Worm (Caenorhabditis elegans) whole organism, L1 larva: ENCODE results near the gene dos-3.

ENCODE experiments used
- C04F5.9 ChIP-seq: sonication (generic microtip); optimal IDR thresholded peaks from 2 replicates; lab custom pipeline; 2016; ENCODE audit warnings: missing genetic modification characterization, missing compliant biosample characterization
- C16A3.4 ChIP-seq: fragments of 150-350 bp; optimal IDR thresholded peaks from 2 replicates; lab custom pipeline; 2014; ENCODE audit warnings: missing biosample characterization, missing genetic modification characterization
- C34B4.2 ChIP-seq: sonication (generic microtip); optimal IDR thresholded peaks from 2 replicates; lab custom pipeline; 2017; ENCODE audit warnings: mild to moderate bottlenecking, missing genetic modification characterization, missing compliant biosample characterization
- alr-1 ChIP-seq: fragments of 200-800 bp; sonication (Bioruptor generic); optimal IDR thresholded peaks from 2 replicates; lab custom pipeline; 2018; ENCODE audit warnings: borderline replicate concordance, mild to moderate bottlenecking, missing genetic modification characterization, missing compliant biosample characterization
- blmp-1 ChIP-seq: fragments of 150-350 bp; optimal IDR thresholded peaks from 2 replicates; lab custom pipeline; 2014; ENCODE audit warnings: missing biosample characterization, missing genetic modification characterization
- ceh-8 ChIP-seq: fragments of 200-800 bp; sonication (Bioruptor generic); optimal IDR thresholded peaks from 2 replicates; lab custom pipeline; 2018; ENCODE audit warnings: mild to moderate bottlenecking, missing genetic modification characterization, moderate library complexity, missing compliant biosample characterization
- ceh-90 ChIP-seq: sonication (generic microtip); optimal IDR thresholded peaks from 2 replicates; lab custom pipeline; 2016; ENCODE audit warnings: missing genetic modification characterization, missing compliant biosample characterization
- dpl-1 ChIP-seq, 3 experiments: fragments of 150-350 bp in 2 of 3; sonication (generic microtip) in 1 of 3; optimal IDR thresholded peaks; 2 replicates each; lab custom pipeline; 2014 to 2017; ENCODE audit warnings: missing biosample characterization in 3 of 3, missing genetic modification characterization in 3 of 3, missing genetic modification reagents in 3 of 3
- efl-1 ChIP-seq, 4 experiments: fragments of 150-350 bp; optimal IDR thresholded peaks in 3 of 4; peaks in 1 of 4; 1 replicate in 1 of 4; 2 replicates in 3 of 4; lab custom pipeline; 2014; ENCODE audit warnings: missing biosample characterization in 2 of 4, missing genetic modification characterization in 2 of 4, missing genetic modification reagents in 2 of 4
- efl-3 ChIP-seq: fragments of 200-800 bp; sonication (Bioruptor generic); optimal IDR thresholded peaks from 2 replicates; lab custom pipeline; 2018; ENCODE audit warnings: mild to moderate bottlenecking, missing genetic modification characterization, missing compliant biosample characterization
- egl-13 ChIP-seq: sonication (generic microtip); optimal IDR thresholded peaks from 2 replicates; lab custom pipeline; 2016; ENCODE audit warnings: missing genotype, missing genetic modification reagents, missing genetic modification characterization, missing compliant biosample characterization
- egl-27 ChIP-seq, 2 experiments: fragments of 150-350 bp in 1 of 2; sonication (generic microtip); optimal IDR thresholded peaks; 3 replicates each; lab custom pipeline; 2017 to 2018; ENCODE audit warnings: missing biosample characterization in 2 of 2, missing genetic modification characterization in 2 of 2, missing genetic modification reagents in 2 of 2
- elt-2 ChIP-seq: sonication (generic microtip); optimal IDR thresholded peaks from 2 replicates; lab custom pipeline; 2016; ENCODE audit warnings: missing genetic modification characterization, mild to moderate bottlenecking, inconsistent platforms, missing compliant biosample characterization, missing genetic modification reagents
- ets-5 ChIP-seq: fragments of 200-800 bp; sonication (Bioruptor generic); IDR thresholded peaks from 2 replicates; pipeline ENCODE4 v1.3.6; 2022; ENCODE audit warnings: missing genetic modification characterization, missing compliant biosample characterization
- hlh-17 ChIP-seq: fragments of 200-800 bp; sonication (Bioruptor generic); optimal IDR thresholded peaks from 2 replicates; lab custom pipeline; 2018; ENCODE audit warnings: missing genetic modification characterization, mild to moderate bottlenecking, missing compliant biosample characterization, moderate library complexity, borderline replicate concordance
- hlh-4 ChIP-seq: sonication (generic microtip); optimal IDR thresholded peaks from 2 replicates; lab custom pipeline; 2016; ENCODE audit warnings: mild to moderate bottlenecking, missing genetic modification characterization, missing compliant biosample characterization
- hpl-2 ChIP-seq: fragments of 150-350 bp; optimal IDR thresholded peaks from 2 replicates; lab custom pipeline; 2014; ENCODE audit warnings: missing biosample characterization, missing genetic modification reagents, missing genetic modification characterization
- lin-14 ChIP-seq: fragments of 200-800 bp; sonication (Bioruptor generic); optimal IDR thresholded peaks from 2 replicates; lab custom pipeline; 2018; ENCODE audit warnings: mild to moderate bottlenecking, missing genetic modification characterization, moderate library complexity, missing compliant biosample characterization
- lin-15B ChIP-seq: fragments of 150-350 bp; sonication (generic microtip); optimal IDR thresholded peaks from 3 replicates; lab custom pipeline; 2014; ENCODE audit warnings: missing biosample characterization, missing genetic modification characterization
- lin-35 ChIP-seq, 2 experiments: fragments of 150-350 bp; optimal IDR thresholded peaks; 2 replicates each; lab custom pipeline; 2014; ENCODE audit warnings: missing biosample characterization in 2 of 2, missing genetic modification characterization in 2 of 2, missing genetic modification reagents in 2 of 2
- lsy-2 ChIP-seq, 2 experiments: fragments of 150-350 bp; optimal IDR thresholded peaks; 2 replicates each; lab custom pipeline; 2014; ENCODE audit warnings: missing biosample characterization in 2 of 2, missing genetic modification characterization in 2 of 2
- mdl-1 ChIP-seq, 2 experiments: fragments of 150-350 bp; optimal IDR thresholded peaks; 2 replicates each; lab custom pipeline; 2014 to 2017; ENCODE audit warnings: missing biosample characterization in 2 of 2, missing genetic modification characterization in 2 of 2, inconsistent platforms in 1 of 2
- nhr-19 ChIP-seq: fragments of 200-800 bp; sonication (Bioruptor generic); conservative IDR thresholded peaks from 2 replicates; pipeline ENCODE4 v1.3.6; 2022; ENCODE audit warnings: missing genetic modification characterization, missing compliant biosample characterization
- nhr-237 ChIP-seq: fragments of 150-350 bp; optimal IDR thresholded peaks from 2 replicates; lab custom pipeline; 2014; ENCODE audit warnings: missing biosample characterization, missing genetic modification characterization
- nhr-71 ChIP-seq: sonication (generic microtip); optimal IDR thresholded peaks from 2 replicates; lab custom pipeline; 2016; ENCODE audit warnings: mild to moderate bottlenecking, missing genetic modification characterization, moderate library complexity, missing compliant biosample characterization
- nhr-77 ChIP-seq: fragments of 150-350 bp; optimal IDR thresholded peaks from 2 replicates; lab custom pipeline; 2014; ENCODE audit warnings: missing biosample characterization, missing genetic modification characterization
- nhr-90 ChIP-seq: sonication (generic microtip); optimal IDR thresholded peaks from 2 replicates; lab custom pipeline; 2016; ENCODE audit warnings: mild to moderate bottlenecking, missing genetic modification characterization, missing compliant biosample characterization; ENCODE audit not compliant: poor library complexity
- pax-3 ChIP-seq: fragments of 200-800 bp; sonication (Bioruptor generic); optimal IDR thresholded peaks from 2 replicates; lab custom pipeline; 2018; ENCODE audit warnings: mild to moderate bottlenecking, missing genetic modification characterization, moderate library complexity, missing compliant biosample characterization
- pqm-1 ChIP-seq: sonication (generic microtip); optimal IDR thresholded peaks from 3 replicates; lab custom pipeline; 2017; ENCODE audit warnings: missing biosample characterization, missing genetic modification characterization
- snu-23 ChIP-seq: sonication (generic microtip); optimal IDR thresholded peaks from 2 replicates; lab custom pipeline; 2016; ENCODE audit warnings: missing genetic modification characterization, missing compliant biosample characterization
- sup-37 ChIP-seq: fragments of 200-800 bp; sonication (Bioruptor generic); optimal IDR thresholded peaks from 2 replicates; lab custom pipeline; 2018; ENCODE audit warnings: mild to moderate bottlenecking, missing genetic modification characterization, missing compliant biosample characterization
- tbx-2 ChIP-seq: sonication (generic microtip); optimal IDR thresholded peaks from 2 replicates; lab custom pipeline; 2016; ENCODE audit warnings: missing genetic modification characterization, missing compliant biosample characterization
- unc-30 ChIP-seq: sonication (generic microtip); optimal IDR thresholded peaks from 2 replicates; lab custom pipeline; 2017; ENCODE audit warnings: missing biosample characterization, missing genetic modification characterization
- unc-98 ChIP-seq: fragments of 200-800 bp; sonication (Bioruptor generic); IDR thresholded peaks from 2 replicates; pipeline ENCODE4 v1.3.6; 2022; ENCODE audit warnings: missing genetic modification characterization, missing compliant biosample characterization
- zag-1 ChIP-seq: fragments of 150-350 bp; optimal IDR thresholded peaks from 2 replicates; lab custom pipeline; 2014; ENCODE audit warnings: missing biosample characterization, missing genetic modification characterization
- zip-4 ChIP-seq: fragments of 200-800 bp; sonication (Bioruptor generic); optimal IDR thresholded peaks from 2 replicates; lab custom pipeline; 2018; ENCODE audit warnings: mild to moderate bottlenecking, missing genetic modification characterization, moderate library complexity, missing compliant biosample characterization

The dos-3 gene

ce11 chrIII:856908-857307 lies 17.5 kb upstream of the dos-3 start:
- TF ChIP-seq elt-2 (no peak), ets-5 (GFP tag; lab: Robert Waterston, UW) (no peak), C34B4.2 (tag; lab: Kevin White, UChicago) (no peak), pax-3 (tag; lab: Kevin White, UChicago) (no peak), C04F5.9 (tag; lab: Kevin White, UChicago) (no peak), hlh-17 (no peak), nhr-77 (tag; lab: Kevin White, UChicago) (no peak), ceh-90 (tag; lab: Kevin White, UChicago) (no peak), tbx-2 (tag; lab: Kevin White, UChicago) (no peak), snu-23 (GFP tag; lab: Kevin White, UChicago) (no peak), sup-37 (GFP tag; lab: Kevin White, UChicago) (no peak), mdl-1 (tag; optimal IDR thresholded peaks at IDR 0.05; lab: Kevin White, UChicago) (no peak), pqm-1 (tag; lab: Kevin White, UChicago) (no peak), hpl-2 (no peak), nhr-237 (tag; lab: Kevin White, UChicago) (no peak), efl-1 (optimal IDR thresholded peaks at IDR 0.05; lab: Kevin White, UChicago) (no peak), efl-1 (GFP tag; optimal IDR thresholded peaks at IDR 0.05 in 1 of 2; lab: Kevin White, UChicago) (no peak)

DNA sequence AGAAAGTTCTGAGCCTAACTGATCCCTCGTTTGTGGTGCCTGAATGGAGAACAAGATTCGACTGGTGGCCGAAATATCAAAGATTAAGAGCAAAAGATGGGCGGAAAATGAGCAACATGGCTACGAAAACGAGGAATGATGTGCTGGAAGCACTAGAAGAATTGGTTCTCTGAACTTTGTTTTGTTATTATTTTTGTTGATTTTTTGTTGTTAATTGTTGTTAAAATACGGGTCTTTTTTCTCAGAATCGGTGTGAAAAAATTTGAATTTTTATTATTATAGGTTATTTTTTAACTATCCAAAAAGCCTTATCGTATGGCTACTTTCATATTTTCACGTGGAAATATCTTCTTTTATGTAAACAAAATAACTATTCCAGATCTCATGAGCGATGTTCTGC lies 16.9 kb upstream of the dos-3 start, which contains the start of gene K02F3.12:
Gene K02F3.12 (plus strand): TSS at position 301 of the 400 bp plus-strand sequence.
- TF ChIP-seq sup-37 (GFP tag; lab: Kevin White, UChicago) (no peak), lin-15B (no peak), nhr-19 (GFP tag; lab: Robert Waterston, UW) (no peak), unc-98 (GFP tag; lab: Robert Waterston, UW) (no peak), nhr-237 (tag; lab: Kevin White, UChicago) (no peak), C16A3.4 (tag; lab: Kevin White, UChicago) (no peak), hlh-17 (no peak), efl-3 (GFP tag; lab: Kevin White, UChicago) (no peak), lin-14 (no peak), ceh-8 (GFP tag; lab: Kevin White, UChicago) (no peak), zip-4 (GFP tag; lab: Kevin White, UChicago) (no peak), nhr-90 (tag; lab: Kevin White, UChicago) (no peak), dpl-1 (GFP tag; optimal IDR thresholded peaks at IDR 0.05; lab: Kevin White, UChicago) (no peak), alr-1 (no peak), C04F5.9 (tag; lab: Kevin White, UChicago) (no peak), egl-13 (no peak)

DNA sequence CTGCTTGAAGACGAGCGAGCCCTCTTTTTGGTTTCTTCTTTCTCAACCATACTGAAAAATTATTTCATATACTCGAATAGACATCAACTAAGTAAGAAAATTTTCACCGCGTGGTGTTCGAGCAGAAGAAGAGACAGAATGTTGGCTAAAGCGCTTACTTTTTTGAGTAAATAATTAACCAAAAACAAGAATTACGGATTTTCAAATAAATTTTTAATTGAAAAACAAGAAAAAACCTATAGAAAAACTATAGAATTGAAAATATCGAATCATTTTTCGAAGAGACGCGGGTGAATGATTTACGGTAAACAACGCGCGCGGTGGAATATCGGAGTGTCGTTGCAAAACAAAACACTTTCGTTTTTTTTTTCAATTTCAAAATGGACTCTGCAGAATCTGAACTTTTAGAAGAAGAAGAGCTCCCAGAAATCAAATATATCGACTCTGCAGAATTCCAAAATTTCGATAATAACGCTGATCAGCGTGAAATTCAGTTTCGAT lies 14.5 kb upstream of the dos-3 start, which contains the start of the genes rnp-5 and tag-51:
Gene rnp-5 (minus strand): TSS at position 51 of the 501 bp plus-strand sequence.
Gene tag-51 (plus strand): TSS at position 363 of the 501 bp plus-strand sequence.
- peak; percentile 19 to 49 for TF ChIP-seq lsy-2 (tag; optimal IDR thresholded peaks at IDR 0.05; lab: Kevin White, UChicago)
- TF ChIP-seq nhr-71 (tag; lab: Kevin White, UChicago) = no peak
- TF ChIP-seq snu-23 (GFP tag; lab: Kevin White, UChicago) = peak; percentile 18
- TF ChIP-seq blmp-1 (tag; lab: Kevin White, UChicago) = peak; percentile 90
- peak; percentile 16 to 32 for TF ChIP-seq efl-1 (optimal IDR thresholded peaks at IDR 0.05; lab: Kevin White, UChicago)
- peak in 1 of 2 experiments; percentile 31 for TF ChIP-seq efl-1 (GFP tag; optimal IDR thresholded peaks at IDR 0.05 in 1 of 2; lab: Kevin White, UChicago)
- TF ChIP-seq zag-1 (tag; lab: Kevin White, UChicago) = no peak
- no peak for TF ChIP-seq unc-98 (GFP tag; lab: Robert Waterston, UW)
- TF ChIP-seq unc-30 (tag; lab: Kevin White, UChicago) = no peak
- no peak for TF ChIP-seq egl-27 (tag; optimal IDR thresholded peaks at IDR 0.05; lab: Kevin White, UChicago)
- peak; percentile 36 to 56 for TF ChIP-seq lin-35 (GFP tag; optimal IDR thresholded peaks at IDR 0.05; lab: Kevin White, UChicago)
- no peak for TF ChIP-seq hlh-4 (tag; lab: Kevin White, UChicago)
- no peak for TF ChIP-seq nhr-77 (tag; lab: Kevin White, UChicago)
- peak in 1 of 3 experiments; percentile 48 for TF ChIP-seq dpl-1 (GFP tag; optimal IDR thresholded peaks at IDR 0.05; lab: Kevin White, UChicago)
